Fruit fly (Drosophila melanogaster): ENCODE data around the gene CG14609.

The CG14609 gene

DNA sequence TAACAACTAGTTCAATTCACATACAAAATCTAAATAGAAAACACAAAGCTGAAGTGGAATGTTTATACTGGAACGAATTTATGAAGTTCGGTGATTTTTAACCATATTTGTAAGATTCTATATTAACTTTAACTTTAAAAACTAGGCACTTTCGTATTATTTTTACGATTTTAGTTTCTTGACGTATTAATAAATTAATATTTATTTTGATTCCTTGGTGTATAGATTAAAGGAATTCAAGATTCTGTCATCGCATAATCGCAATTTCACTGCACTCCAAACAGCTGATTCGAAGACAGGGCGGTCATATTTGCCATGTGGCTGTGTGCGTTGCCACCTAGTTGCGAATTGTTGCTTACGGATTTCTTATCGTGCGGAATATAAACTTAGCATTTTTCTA, 48.7 kb downstream of the CG14609 start, which contains the start of the genes CG1227 and Dtwd2 (continued):
- peak; percentile 28 for TF ChIP-seq CG9609 (GFP tag; optimal IDR thresholded peaks at IDR 0.05)
- TF ChIP-seq CG4707 (GFP tag; optimal IDR thresholded peaks at IDR 0.05): peak; percentile 77
- TF ChIP-seq grau (tag; optimal IDR thresholded peaks at IDR 0.05): peak; percentile 95
- peak; percentile 94 for TF ChIP-seq Rfx (GFP tag; IDR thresholded peaks at IDR 0.05)
- peak; percentile 87 for TF ChIP-seq CG10267 (tag; optimal IDR thresholded peaks at IDR 0.05)
- TF ChIP-seq ab (GFP tag; optimal IDR thresholded peaks at IDR 0.05): no peak
- no peak for TF ChIP-seq lbe (GFP tag; optimal IDR thresholded peaks at IDR 0.05)
- peak; percentile 89 for TF ChIP-seq CG2889 (GFP tag; IDR thresholded peaks at IDR 0.05)
- peak; percentile 28 for TF ChIP-seq CG7786 (GFP tag; optimal IDR thresholded peaks at IDR 0.05)
- TF ChIP-seq H2.0 (GFP tag; IDR thresholded peaks at IDR 0.05): peak; percentile 91
- no peak for TF ChIP-seq CG6683 (GFP tag; optimal IDR thresholded peaks at IDR 0.05)
- TF ChIP-seq Mrtf (GFP tag; IDR thresholded peaks at IDR 0.05): peak; percentile 88
- peak; percentile 42 for TF ChIP-seq CG12236 (GFP tag; optimal IDR thresholded peaks at IDR 0.05)
- TF ChIP-seq jigr1 (GFP tag; IDR thresholded peaks at IDR 0.05): 0 out of 3 replicates have a peak, but pooled peaks have one; percentile 14
- no peak for TF ChIP-seq dan (GFP tag; IDR thresholded peaks at IDR 0.05)
- TF ChIP-seq CG5245 (GFP tag; optimal IDR thresholded peaks at IDR 0.05): peak; percentile 36
- TF ChIP-seq onecut (GFP tag; IDR thresholded peaks at IDR 0.05): peak; percentile 84; the same call in 1 of the 2 replicates
- peak; percentile 89 for TF ChIP-seq CG11247 (GFP tag; IDR thresholded peaks at IDR 0.05)
- TF ChIP-seq Tbp (GFP tag; optimal IDR thresholded peaks at IDR 0.05): no peak
- TF ChIP-seq CG1529 (GFP tag; optimal IDR thresholded peaks at IDR 0.05): peak; percentile 81
- peak; percentile 89 for TF ChIP-seq CG7372 (GFP tag; IDR thresholded peaks at IDR 0.05)
- TF ChIP-seq Max (GFP tag; optimal IDR thresholded peaks at IDR 0.05): peak; percentile 88
- TF ChIP-seq fd102C (GFP tag; optimal IDR thresholded peaks at IDR 0.05): peak; percentile 28
- peak; percentile 57 for TF ChIP-seq gt (GFP tag; IDR thresholded peaks at IDR 0.05)
- TF ChIP-seq vfl (GFP tag; optimal IDR thresholded peaks at IDR 0.05): peak; percentile 19
- peak; percentile 99 for TF ChIP-seq PHDP (tag; optimal IDR thresholded peaks at IDR 0.05)
- peak; percentile 64 for TF ChIP-seq bab2 (GFP tag; optimal IDR thresholded peaks at IDR 0.05)
- peak; percentile 62 to 83 for TF ChIP-seq dpn (GFP tag; optimal IDR thresholded peaks at IDR 0.05)
- TF ChIP-seq CG9797 (GFP tag; optimal IDR thresholded peaks at IDR 0.05): peak; percentile 19
- peak; percentile 38 for TF ChIP-seq grn (GFP tag; optimal IDR thresholded peaks at IDR 0.05)
- TF ChIP-seq sug (tag; optimal IDR thresholded peaks at IDR 0.05): peak; percentile 94
- peak; percentile 94 for TF ChIP-seq Sox102F (GFP tag; optimal IDR thresholded peaks at IDR 0.05)

DNA sequence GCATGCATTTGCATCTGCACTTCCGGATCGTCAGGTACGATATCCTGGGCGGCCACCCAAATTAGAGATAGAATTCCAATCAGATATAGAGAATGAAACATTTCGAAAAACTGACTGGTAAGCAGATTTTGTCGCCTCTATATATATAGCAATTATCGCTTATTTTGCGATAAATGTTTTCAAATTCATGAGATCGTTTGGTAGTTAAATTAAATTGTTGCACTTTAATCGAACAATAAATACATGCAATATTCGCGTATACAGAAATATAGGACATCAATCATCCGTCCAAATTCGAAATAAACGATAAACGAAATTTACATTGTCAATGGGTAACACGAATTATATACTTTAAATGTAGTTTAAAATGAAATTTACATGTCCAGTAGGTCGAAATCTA, 51.1 kb downstream of the CG14609 start, which contains the start of gene Obp84a:
TSS of gene Obp84a (minus strand) at position 101 of the 400 bp plus-strand sequence.
- TF ChIP-seq CG18619 (GFP tag; optimal IDR thresholded peaks at IDR 0.05) (no peak), CG10654 (GFP tag; optimal IDR thresholded peaks at IDR 0.05) (no peak), salm (tag; optimal IDR thresholded peaks at IDR 0.05) (no peak), CG4820 (GFP tag; optimal IDR thresholded peaks at IDR 0.05) (no peak), CG14965 (GFP tag; optimal IDR thresholded peaks at IDR 0.05; ENCODE audit: borderline replicate concordance) (no peak)

Data from whole organism, embryonic.